Worm (Caenorhabditis elegans) whole organism, midembryonic: ENCODE measurements around the gene R11G1.11.

Experiments
- T22C8.4 ChIP-seq: fragments of 200-800 bp; sonication (Bioruptor generic); IDR thresholded peaks from 2 replicates; pipeline ENCODE4 v1.3.6; 2022; ENCODE audit warnings: missing genetic modification characterization, missing compliant biosample characterization
- cog-1 ChIP-seq: sonication (generic microtip); optimal IDR thresholded peaks from 2 replicates; lab custom pipeline; 2016; ENCODE audit warnings: missing genetic modification characterization, missing compliant biosample characterization
- flt-1 ChIP-seq: fragments of 200-800 bp; sonication (Bioruptor generic); IDR thresholded peaks from 2 replicates; pipeline ENCODE4 v1.3.6; 2022; ENCODE audit warnings: missing genetic modification characterization, missing compliant biosample characterization
- med-1 ChIP-seq: sonication (generic microtip); optimal IDR thresholded peaks from 2 replicates; lab custom pipeline; 2017; ENCODE audit warnings: missing genetic modification characterization, mild to moderate bottlenecking, missing compliant biosample characterization, antibody characterized with exemption, missing genetic modification reagents; ENCODE audit not compliant: insufficient read depth
- ref-1 ChIP-seq: fragments of 200-800 bp; sonication (Bioruptor generic); conservative IDR thresholded peaks from 2 replicates; pipeline ENCODE4 v1.3.6; 2022; ENCODE audit warnings: missing genetic modification reagents, missing genetic modification characterization, missing compliant biosample characterization
- tab-1 ChIP-seq: fragments of 200-800 bp; sonication (Bioruptor generic); IDR thresholded peaks from 2 replicates; pipeline ENCODE4 v1.3.6; 2022; ENCODE audit warnings: missing genetic modification characterization, missing compliant biosample characterization
- ztf-23 ChIP-seq: fragments of 200-800 bp; sonication (Bioruptor generic); IDR thresholded peaks from 2 replicates; pipeline ENCODE4 v1.3.6; 2022; ENCODE audit warnings: missing genetic modification reagents, missing genetic modification characterization, missing compliant biosample characterization
- ztf-29 ChIP-seq: fragments of 200-800 bp; sonication (Bioruptor generic); IDR thresholded peaks from 2 replicates; pipeline ENCODE4 v1.3.6; 2022; ENCODE audit warnings: missing genetic modification reagents, missing genetic modification characterization, missing compliant biosample characterization

- TF ChIP-seq ref-1 (GFP tag; lab: Robert Waterston, UW) (no peak), tab-1 (GFP tag; lab: Robert Waterston, UW) (no peak), flt-1 (no peak), ztf-29 (GFP tag; lab: Robert Waterston, UW) (no peak), med-1 (no peak), ztf-23 (GFP tag; lab: Robert Waterston, UW) (no peak), T22C8.4 (no peak), cog-1 (tag; lab: Kevin White, UChicago) (no peak)
These were observed 38.4 kb downstream of the R11G1.11 start, which contains the start of gene C02F12.8 for ce11 chrX:3693138-3693537.
